Worm (Caenorhabditis elegans) whole organism, L4 larva: ENCODE measurements around the gene acs-10.

ENCODE experiments used
- ceh-82 ChIP-seq: sonication (generic microtip); optimal IDR thresholded peaks from 2 replicates; lab custom pipeline; 2017; ENCODE audit warnings: missing biosample characterization, missing genetic modification characterization
- egl-27 ChIP-seq: sonication (generic microtip); optimal IDR thresholded peaks from 3 replicates; lab custom pipeline; 2017; ENCODE audit warnings: missing biosample characterization, missing genetic modification reagents, missing genetic modification characterization
- fos-1 ChIP-seq: fragments of 150-350 bp; optimal IDR thresholded peaks from 2 replicates; lab custom pipeline; 2014; ENCODE audit warnings: missing biosample characterization, missing genetic modification characterization
- lin-13 ChIP-seq: fragments of 150-350 bp; optimal IDR thresholded peaks from 2 replicates; lab custom pipeline; 2014; ENCODE audit warnings: missing biosample characterization, missing genetic modification reagents, missing genetic modification characterization
- mes-2 ChIP-seq: sonication (generic microtip); optimal IDR thresholded peaks from 2 replicates; lab custom pipeline; 2016; ENCODE audit warnings: missing genotype, mild to moderate bottlenecking, missing genetic modification characterization, missing compliant biosample characterization; ENCODE audit not compliant: poor library complexity, severe bottlenecking
- mxl-2 ChIP-seq: fragments of 200-800 bp; sonication (Bioruptor generic); conservative IDR thresholded peaks from 2 replicates; pipeline ENCODE4 v1.3.6; 2022; ENCODE audit warnings: missing genetic modification reagents, missing genetic modification characterization, missing compliant biosample characterization
- nhr-11 ChIP-seq: fragments of 150-350 bp; optimal IDR thresholded peaks from 2 replicates; lab custom pipeline; 2014; ENCODE audit warnings: missing biosample characterization, missing genetic modification characterization
- nhr-48 ChIP-seq: sonication (generic microtip); optimal IDR thresholded peaks from 2 replicates; lab custom pipeline; 2016; ENCODE audit warnings: mild to moderate bottlenecking, missing genetic modification characterization, missing compliant biosample characterization
- rbr-2 ChIP-seq: sonication (generic microtip); optimal IDR thresholded peaks from 2 replicates; lab custom pipeline; 2016; ENCODE audit warnings: missing genotype, missing genetic modification characterization, missing compliant biosample characterization
- snpc-4 ChIP-seq: fragments of 150-350 bp; optimal IDR thresholded peaks from 2 replicates; lab custom pipeline; 2014; ENCODE audit warnings: missing biosample characterization, missing genetic modification characterization

DNA sequence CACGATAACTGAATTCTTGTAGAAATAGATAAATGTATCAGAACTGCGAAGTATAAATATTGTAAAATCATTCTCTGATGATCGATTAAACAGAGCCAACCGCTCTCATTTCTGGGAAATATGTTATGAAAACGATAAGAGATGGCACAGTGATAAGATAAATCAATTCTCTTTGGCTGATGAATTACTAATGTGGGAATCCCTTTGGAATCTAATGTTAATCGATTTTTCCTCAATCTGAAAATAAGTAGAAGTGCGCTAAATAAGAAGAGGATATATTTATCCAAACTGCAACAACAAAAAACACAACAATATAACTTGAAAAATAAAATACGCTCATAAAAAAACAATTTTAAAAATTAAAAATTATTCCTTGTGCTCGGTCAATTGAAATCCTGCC is 36.6 kb downstream of the acs-10 start, which contains the start of gene cest-2.3:
- TF ChIP-seq rbr-2 (tag; lab: Kevin White, UChicago) (no peak), nhr-11 (tag; lab: Kevin White, UChicago) (no peak), egl-27 (tag; lab: Kevin White, UChicago) (no peak), lin-13 (GFP tag; lab: Kevin White, UChicago) (no peak), nhr-48 (tag; lab: Kevin White, UChicago) (no peak), mes-2 (tag; lab: Kevin White, UChicago) (no peak), snpc-4 (no peak), mxl-2 (GFP tag; lab: Robert Waterston, UW) (no peak), fos-1 (tag; lab: Kevin White, UChicago) (no peak), ceh-82 (tag; lab: Kevin White, UChicago) (no peak)
